Worm (Caenorhabditis elegans) whole organism, midembryonic: Measurements from ENCODE around the gene evl-18.

ENCODE experiments used
- T22C8.4 ChIP-seq: fragments of 200-800 bp; sonication (Bioruptor generic); IDR thresholded peaks from 2 replicates; pipeline ENCODE4 v1.3.6; 2022; ENCODE audit warnings: missing genetic modification characterization, missing compliant biosample characterization
- flt-1 ChIP-seq: fragments of 200-800 bp; sonication (Bioruptor generic); IDR thresholded peaks from 2 replicates; pipeline ENCODE4 v1.3.6; 2022; ENCODE audit warnings: missing genetic modification characterization, missing compliant biosample characterization
- klf-2 ChIP-seq: fragments of 200-800 bp; sonication (Bioruptor generic); conservative IDR thresholded peaks from 2 replicates; pipeline ENCODE4 v1.3.6; 2022; ENCODE audit warnings: missing genetic modification reagents, missing genetic modification characterization, missing compliant biosample characterization
- med-1 ChIP-seq: sonication (generic microtip); optimal IDR thresholded peaks from 2 replicates; lab custom pipeline; 2017; ENCODE audit warnings: missing genetic modification characterization, mild to moderate bottlenecking, missing compliant biosample characterization, antibody characterized with exemption, missing genetic modification reagents; ENCODE audit not compliant: insufficient read depth
- ref-1 ChIP-seq: fragments of 200-800 bp; sonication (Bioruptor generic); conservative IDR thresholded peaks from 2 replicates; pipeline ENCODE4 v1.3.6; 2022; ENCODE audit warnings: missing genetic modification reagents, missing genetic modification characterization, missing compliant biosample characterization
- tab-1 ChIP-seq: fragments of 200-800 bp; sonication (Bioruptor generic); IDR thresholded peaks from 2 replicates; pipeline ENCODE4 v1.3.6; 2022; ENCODE audit warnings: missing genetic modification characterization, missing compliant biosample characterization
- ztf-23 ChIP-seq: fragments of 200-800 bp; sonication (Bioruptor generic); IDR thresholded peaks from 2 replicates; pipeline ENCODE4 v1.3.6; 2022; ENCODE audit warnings: missing genetic modification reagents, missing genetic modification characterization, missing compliant biosample characterization
- ztf-29 ChIP-seq: fragments of 200-800 bp; sonication (Bioruptor generic); IDR thresholded peaks from 2 replicates; pipeline ENCODE4 v1.3.6; 2022; ENCODE audit warnings: missing genetic modification reagents, missing genetic modification characterization, missing compliant biosample characterization

DNA sequence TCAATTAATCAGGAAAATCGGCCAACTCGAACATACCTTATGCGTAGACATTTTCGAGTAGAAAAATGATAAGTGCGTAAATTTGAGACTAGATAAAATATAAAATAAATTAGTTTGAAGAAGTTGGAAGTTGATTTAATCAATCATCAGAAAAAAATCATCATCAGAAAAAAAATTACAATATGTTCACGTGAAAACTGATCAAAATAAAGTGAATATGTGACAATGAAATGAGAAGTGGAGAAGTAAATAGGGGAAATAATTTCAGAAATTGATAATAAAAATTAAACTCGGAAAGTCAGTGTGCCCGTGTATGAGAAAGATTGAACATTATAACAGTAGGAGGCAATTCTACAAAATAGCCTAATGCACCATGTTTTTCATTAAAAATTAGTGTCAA is 5.3 kb downstream of the evl-18 start, which contains the start of gene F34D10.9:
- no peak for TF ChIP-seq ztf-29 (GFP tag; lab: Robert Waterston, UW)
- no peak for TF ChIP-seq ztf-23 (GFP tag; lab: Robert Waterston, UW)
- no peak for TF ChIP-seq flt-1 (GFP tag; lab: Robert Waterston, UW)
- TF ChIP-seq ref-1 (GFP tag; lab: Robert Waterston, UW), result no peak
- no peak for TF ChIP-seq med-1
- no peak for TF ChIP-seq klf-2 (GFP tag; lab: Robert Waterston, UW)
- TF ChIP-seq T22C8.4 (GFP tag; lab: Robert Waterston, UW), result no peak
- no peak for TF ChIP-seq tab-1 (GFP tag; lab: Robert Waterston, UW)
